Worm (Caenorhabditis elegans) whole organism, L4 larva: ENCODE data around the gene str-14.

Experiments
- lim-7 ChIP-seq: fragments of 200-800 bp; sonication (Bioruptor generic); IDR thresholded peaks from 2 replicates; pipeline ENCODE4 v1.3.6; 2022; ENCODE audit warnings: missing genetic modification characterization, missing compliant biosample characterization
- lin-13 ChIP-seq: fragments of 150-350 bp; optimal IDR thresholded peaks from 2 replicates; lab custom pipeline; 2014; ENCODE audit warnings: missing biosample characterization, missing genetic modification reagents, missing genetic modification characterization
- lin-38 ChIP-seq: fragments of 200-800 bp; sonication (Bioruptor generic); IDR thresholded peaks from 2 replicates; pipeline ENCODE4 v1.3.6; 2022; ENCODE audit warnings: missing genetic modification reagents, missing genetic modification characterization, missing compliant biosample characterization
- nhr-11 ChIP-seq: fragments of 150-350 bp; optimal IDR thresholded peaks from 2 replicates; lab custom pipeline; 2014; ENCODE audit warnings: missing biosample characterization, missing genetic modification characterization
- nhr-28 ChIP-seq: fragments of 150-350 bp; optimal IDR thresholded peaks from 2 replicates; lab custom pipeline; 2014; ENCODE audit warnings: missing biosample characterization, missing genetic modification characterization
- pha-4 ChIP-seq, 2 experiments: fragments of 150-350 bp in 1 of 2; fragments of 200-800 bp in 1 of 2; sonication (Bioruptor generic) in 1 of 2; IDR thresholded peaks in 1 of 2; optimal IDR thresholded peaks in 1 of 2; 2 replicates each; pipeline versions ENCODE4 v1.3.6 to Lab custom; 2014 to 2022; ENCODE audit warnings: missing genetic modification characterization in 2 of 2, missing genetic modification reagents in 2 of 2, missing biosample characterization in 1 of 2, missing compliant biosample characterization in 1 of 2
- rbr-2 ChIP-seq: sonication (generic microtip); optimal IDR thresholded peaks from 2 replicates; lab custom pipeline; 2016; ENCODE audit warnings: missing genotype, missing genetic modification characterization, missing compliant biosample characterization
- unc-62 ChIP-seq, 3 experiments: fragments of 150-350 bp in 1 of 3; sonication (generic microtip); optimal IDR thresholded peaks in 2 of 3; peaks in 1 of 3; 1 replicate in 1 of 3; 2 replicates in 2 of 3; lab custom pipeline; 2014 to 2017; ENCODE audit warnings: missing biosample characterization in 3 of 3, missing genetic modification characterization in 3 of 3, missing genetic modification reagents in 3 of 3, missing genotype in 1 of 3

DNA sequence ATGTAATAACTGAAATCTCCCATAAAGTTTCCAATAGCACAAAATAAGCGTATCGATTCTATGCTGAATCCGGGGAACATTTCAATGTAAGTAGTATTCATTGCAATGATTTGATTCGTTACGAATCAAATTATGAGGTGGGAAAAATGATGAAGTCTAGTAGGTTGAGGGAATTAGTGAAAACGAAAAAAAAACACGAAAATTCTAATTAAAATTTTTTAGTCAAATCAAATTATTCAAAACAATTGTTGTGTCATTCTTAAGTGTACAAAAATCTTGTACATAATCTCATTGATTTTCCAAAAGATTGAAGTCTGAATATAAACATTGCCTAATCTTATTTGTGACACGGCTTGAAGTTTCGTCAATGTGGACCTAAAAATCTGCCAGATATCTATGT, 30.5 kb downstream of the str-14 start, which contains the start of gene srw-29:
- no peak for TF ChIP-seq lin-38 (GFP tag; lab: Robert Waterston, UW)
- TF ChIP-seq lim-7: no peak
- no peak for TF ChIP-seq lin-13 (GFP tag; lab: Kevin White, UChicago)
- TF ChIP-seq rbr-2: no peak
- TF ChIP-seq unc-62 (GFP tag; optimal IDR thresholded peaks at IDR 0.05 in 1 of 2; lab: Kevin White, UChicago): no peak
- TF ChIP-seq unc-62 (tag; optimal IDR thresholded peaks at IDR 0.05; lab: Kevin White, UChicago): no peak
- TF ChIP-seq nhr-28 (tag; lab: Kevin White, UChicago): no peak
- TF ChIP-seq pha-4 (GFP tag; IDR thresholded peaks at IDR 0.05; lab: Robert Waterston, UW): no peak
- no peak for TF ChIP-seq pha-4 (tag; optimal IDR thresholded peaks at IDR 0.05; lab: Kevin White, UChicago)
- TF ChIP-seq nhr-11 (tag; lab: Kevin White, UChicago): no peak
